Worm (Caenorhabditis elegans) whole organism, late embryonic: ENCODE measurements around the gene Y53G8AM.8.

Source experiments
- F13H6.1 ChIP-seq: sonication (generic microtip); optimal IDR thresholded peaks from 2 replicates; lab custom pipeline; 2016; ENCODE audit warnings: missing genetic modification characterization, missing compliant biosample characterization
- K02D7.2 ChIP-seq: sonication (generic microtip); optimal IDR thresholded peaks from 2 replicates; lab custom pipeline; 2017; ENCODE audit warnings: mild to moderate bottlenecking, missing genetic modification characterization, missing compliant biosample characterization
- ama-1 ChIP-seq: fragments of 150-350 bp; optimal IDR thresholded peaks from 2 replicates; lab custom pipeline; 2014
- ceh-45 ChIP-seq: fragments of 200-800 bp; sonication (Bioruptor generic); IDR thresholded peaks from 2 replicates; pipeline ENCODE4 v1.3.6; 2022; ENCODE audit warnings: missing genetic modification reagents, missing genetic modification characterization, missing compliant biosample characterization
- gmeb-2 ChIP-seq: sonication (generic microtip); optimal IDR thresholded peaks from 2 replicates; lab custom pipeline; 2016; ENCODE audit warnings: missing genetic modification characterization, inconsistent platforms, missing compliant biosample characterization
- nfya-1 ChIP-seq: sonication (generic microtip); optimal IDR thresholded peaks from 2 replicates; lab custom pipeline; 2017; ENCODE audit warnings: missing genetic modification characterization, mild to moderate bottlenecking, missing compliant biosample characterization, antibody characterized with exemption, moderate library complexity
- pag-3 ChIP-seq: sonication (generic microtip); optimal IDR thresholded peaks from 2 replicates; lab custom pipeline; 2016; ENCODE audit warnings: missing compliant biosample characterization, missing genetic modification characterization, borderline replicate concordance
- pqm-1 ChIP-seq: sonication (generic microtip); optimal IDR thresholded peaks from 2 replicates; lab custom pipeline; 2016; ENCODE audit warnings: missing genetic modification characterization, missing compliant biosample characterization
- tbx-2 ChIP-seq: sonication (generic microtip); optimal IDR thresholded peaks from 2 replicates; lab custom pipeline; 2016; ENCODE audit warnings: missing genetic modification characterization, missing compliant biosample characterization

- TF ChIP-seq pag-3 (tag; lab: Kevin White, UChicago) (no peak), gmeb-2 (tag; lab: Kevin White, UChicago) (no peak), pqm-1 (tag; lab: Kevin White, UChicago) (no peak), K02D7.2 (tag; lab: Kevin White, UChicago) (no peak), tbx-2 (tag; lab: Kevin White, UChicago) (no peak), ceh-45 (no peak), F13H6.1 (tag; lab: Kevin White, UChicago) (no peak), ama-1 (lab: Kevin White, UChicago) (no peak), nfya-1 (no peak)
These were observed 24.8 kb downstream of the Y53G8AM.8 start for ce11 chrIII:3253736-3254135.
